Worm (Caenorhabditis elegans) whole organism, young adult: ENCODE data around the gene C10A4.6.

Source experiments
- B0336.3 ChIP-seq: fragments of 200-800 bp; sonication (Bioruptor generic); IDR thresholded peaks from 2 replicates; pipeline ENCODE4 v1.3.6; 2022; ENCODE audit warnings: missing genetic modification characterization, missing compliant biosample characterization
- C17E4.6 ChIP-seq: fragments of 200-800 bp; sonication (Bioruptor generic); IDR thresholded peaks from 2 replicates; pipeline ENCODE4 v1.3.6; 2022; ENCODE audit warnings: missing genetic modification reagents, missing genetic modification characterization, missing compliant biosample characterization
- F22D6.2 ChIP-seq: sonication (generic microtip); optimal IDR thresholded peaks from 2 replicates; lab custom pipeline; 2016; ENCODE audit warnings: mild to moderate bottlenecking, missing genetic modification characterization, missing compliant biosample characterization
- F39B2.1 ChIP-seq: fragments of 200-800 bp; sonication (Bioruptor generic); IDR thresholded peaks from 2 replicates; pipeline ENCODE4 v1.3.6; 2022; ENCODE audit warnings: missing genetic modification reagents, missing genetic modification characterization, missing compliant biosample characterization
- K12H6.12 ChIP-seq: fragments of 200-800 bp; sonication (Bioruptor generic); optimal IDR thresholded peaks from 2 replicates; lab custom pipeline; 2018; ENCODE audit warnings: mild to moderate bottlenecking, missing genetic modification characterization, missing compliant biosample characterization
- Y53F4B.3 ChIP-seq: fragments of 200-800 bp; sonication (Bioruptor generic); IDR thresholded peaks from 2 replicates; pipeline ENCODE4 v1.3.6; 2022; ENCODE audit warnings: missing genetic modification reagents, missing genetic modification characterization, missing compliant biosample characterization
- Y53G8AR.9 ChIP-seq: fragments of 200-800 bp; sonication (Bioruptor generic); conservative IDR thresholded peaks from 2 replicates; pipeline ENCODE4 v1.3.6; 2022; ENCODE audit warnings: missing genetic modification reagents, missing genetic modification characterization, missing compliant biosample characterization
- Y56A3A.18 ChIP-seq: fragments of 200-800 bp; sonication (Bioruptor generic); IDR thresholded peaks from 2 replicates; pipeline ENCODE4 v1.3.6; 2022; ENCODE audit warnings: missing genetic modification reagents, missing genetic modification characterization, missing compliant biosample characterization
- attf-5 ChIP-seq: fragments of 200-800 bp; sonication (Bioruptor generic); optimal IDR thresholded peaks from 2 replicates; lab custom pipeline; 2018; ENCODE audit warnings: mild to moderate bottlenecking, missing genetic modification characterization, missing compliant biosample characterization
- bed-2 ChIP-seq: fragments of 200-800 bp; sonication (Bioruptor generic); IDR thresholded peaks from 2 replicates; pipeline ENCODE4 v1.3.6; 2022; ENCODE audit warnings: missing genetic modification reagents, missing genetic modification characterization, missing compliant biosample characterization
- cebp-1 ChIP-seq, 2 experiments: fragments of 200-800 bp in 1 of 2; sonication (Bioruptor generic) in 1 of 2; sonication (generic microtip) in 1 of 2; IDR thresholded peaks in 1 of 2; optimal IDR thresholded peaks in 1 of 2; 2 replicates each; pipeline versions ENCODE4 v1.3.6 to Lab custom; 2017 to 2022; ENCODE audit warnings: missing compliant biosample characterization in 2 of 2, missing genetic modification characterization in 2 of 2, mild to moderate bottlenecking in 1 of 2, missing genetic modification reagents in 1 of 2, moderate library complexity in 1 of 2
- ceh-100 ChIP-seq: fragments of 200-800 bp; sonication (Bioruptor generic); IDR thresholded peaks from 2 replicates; pipeline ENCODE4 v1.3.6; 2022; ENCODE audit warnings: missing genetic modification reagents, missing genetic modification characterization, missing compliant biosample characterization
- ceh-58 ChIP-seq: fragments of 200-800 bp; sonication (Bioruptor generic); IDR thresholded peaks from 2 replicates; pipeline ENCODE4 v1.3.6; 2022; ENCODE audit warnings: missing genetic modification characterization, missing compliant biosample characterization
- chd-7 ChIP-seq: sonication (generic microtip); optimal IDR thresholded peaks from 2 replicates; lab custom pipeline; 2016; ENCODE audit warnings: mild to moderate bottlenecking, missing genetic modification characterization, moderate library complexity, missing compliant biosample characterization
- dox-1 ChIP-seq: fragments of 200-800 bp; sonication (Bioruptor generic); IDR thresholded peaks from 2 replicates; pipeline ENCODE4 v1.3.6; 2022; ENCODE audit warnings: missing genetic modification reagents, missing genetic modification characterization, missing compliant biosample characterization
- efl-1 ChIP-seq: fragments of 150-350 bp; optimal IDR thresholded peaks from 2 replicates; lab custom pipeline; 2014; ENCODE audit warnings: missing biosample characterization, missing genetic modification reagents, missing genetic modification characterization
- egl-44 ChIP-seq: fragments of 200-800 bp; sonication (Bioruptor generic); IDR thresholded peaks from 2 replicates; pipeline ENCODE4 v1.3.6; 2022; ENCODE audit warnings: missing genetic modification reagents, missing genetic modification characterization, missing compliant biosample characterization
- fkh-3 ChIP-seq: sonication (generic microtip); optimal IDR thresholded peaks from 2 replicates; lab custom pipeline; 2016; ENCODE audit warnings: mild to moderate bottlenecking, missing genetic modification characterization, missing compliant biosample characterization
- hmg-1.2 ChIP-seq: fragments of 200-800 bp; sonication (Bioruptor generic); IDR thresholded peaks from 2 replicates; pipeline ENCODE4 v1.3.6; 2022; ENCODE audit warnings: missing genetic modification reagents, missing genetic modification characterization, missing compliant biosample characterization
- lag-1 ChIP-seq: fragments of 200-800 bp; sonication (Bioruptor generic); IDR thresholded peaks from 2 replicates; pipeline ENCODE4 v1.3.6; 2022; ENCODE audit warnings: missing genetic modification reagents, missing genetic modification characterization, missing compliant biosample characterization
- let-526 ChIP-seq: fragments of 200-800 bp; sonication (Bioruptor generic); IDR thresholded peaks from 2 replicates; pipeline ENCODE4 v1.3.6; 2022; ENCODE audit warnings: missing genetic modification reagents, missing genetic modification characterization, missing compliant biosample characterization
- let-607 ChIP-seq, 2 experiments: fragments of 200-800 bp in 1 of 2; sonication (Bioruptor generic) in 1 of 2; sonication (generic microtip) in 1 of 2; optimal IDR thresholded peaks; 2 replicates each; lab custom pipeline; 2016 to 2018; ENCODE audit warnings: mild to moderate bottlenecking in 2 of 2, missing compliant biosample characterization in 2 of 2, missing genetic modification characterization in 2 of 2, moderate library complexity in 2 of 2, missing genotype in 1 of 2
- lsl-1 ChIP-seq: fragments of 200-800 bp; sonication (Bioruptor generic); optimal IDR thresholded peaks from 2 replicates; lab custom pipeline; 2018; ENCODE audit warnings: mild to moderate bottlenecking, missing genetic modification characterization, moderate library complexity, missing compliant biosample characterization
- madf-8 ChIP-seq: fragments of 200-800 bp; sonication (Bioruptor generic); conservative IDR thresholded peaks from 2 replicates; pipeline ENCODE4 v1.3.6; 2022; ENCODE audit warnings: missing genetic modification reagents, missing genetic modification characterization, missing compliant biosample characterization
- mcd-1 ChIP-seq: fragments of 200-800 bp; sonication (Bioruptor generic); IDR thresholded peaks from 2 replicates; pipeline ENCODE4 v1.3.6; 2022; ENCODE audit warnings: missing genetic modification reagents, missing genetic modification characterization, missing compliant biosample characterization
- nfya-1 ChIP-seq: sonication (generic microtip); optimal IDR thresholded peaks from 2 replicates; lab custom pipeline; 2017; ENCODE audit warnings: antibody characterized with exemption, missing compliant biosample characterization, missing genetic modification characterization, borderline replicate concordance; ENCODE audit not compliant: insufficient read depth
- rec-8 ChIP-seq, 2 experiments: sonication (generic microtip); optimal IDR thresholded peaks; 2 replicates each; lab custom pipeline; 2016; ENCODE audit warnings: mild to moderate bottlenecking in 2 of 2, missing genetic modification characterization in 2 of 2, missing genetic modification reagents in 2 of 2, missing genotype in 2 of 2, missing biosample characterization in 1 of 2, missing compliant biosample characterization in 1 of 2, moderate library complexity in 1 of 2
- repo-1 ChIP-seq: sonication (generic microtip); optimal IDR thresholded peaks from 2 replicates; lab custom pipeline; 2017; ENCODE audit warnings: mild to moderate bottlenecking, missing genetic modification characterization, missing compliant biosample characterization
- sdz-38 ChIP-seq: sonication (generic microtip); optimal IDR thresholded peaks from 2 replicates; lab custom pipeline; 2016; ENCODE audit warnings: missing genotype, missing genetic modification characterization, missing compliant biosample characterization
- snpc-1.3 ChIP-seq: sonication (generic microtip); optimal IDR thresholded peaks from 2 replicates; lab custom pipeline; 2017; ENCODE audit warnings: missing genetic modification characterization, mild to moderate bottlenecking, missing compliant biosample characterization, antibody characterized with exemption, moderate library complexity, missing genotype, missing genetic modification reagents; ENCODE audit not compliant: insufficient read depth
- xnd-1 ChIP-seq: sonication (generic microtip); optimal IDR thresholded peaks from 2 replicates; lab custom pipeline; 2016; ENCODE audit warnings: missing genotype, missing genetic modification reagents, missing genetic modification characterization, missing compliant biosample characterization
- ztf-28 ChIP-seq: fragments of 200-800 bp; sonication (Bioruptor generic); IDR thresholded peaks from 2 replicates; pipeline ENCODE4 v1.3.6; 2022; ENCODE audit warnings: missing genetic modification reagents, missing genetic modification characterization, missing compliant biosample characterization
- ztf-3 ChIP-seq: fragments of 200-800 bp; sonication (Bioruptor generic); optimal IDR thresholded peaks from 2 replicates; lab custom pipeline; 2018; ENCODE audit warnings: mild to moderate bottlenecking, missing genetic modification characterization, missing compliant biosample characterization

The C10A4.6 gene

DNA sequence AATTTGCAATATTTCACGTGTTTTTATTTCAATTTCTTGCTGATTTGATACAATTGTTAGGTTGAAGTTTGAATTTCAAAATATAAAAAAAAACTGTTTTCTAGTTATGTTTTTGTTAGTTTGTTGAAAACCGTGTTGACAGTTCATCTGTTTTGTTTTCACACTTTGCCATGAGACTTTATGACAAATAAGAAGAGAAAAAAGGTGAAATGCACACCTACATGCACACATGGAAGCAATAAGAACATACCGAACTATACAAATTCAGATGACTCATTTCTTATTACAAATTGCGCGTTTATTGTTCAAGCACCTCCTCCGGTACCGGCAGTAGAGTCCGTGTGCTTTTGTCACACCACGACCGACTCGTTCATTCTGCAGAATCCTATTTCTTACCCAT, 30.2 kb downstream of the C10A4.6 start, which contains the start of gene C10A4.9:
C10A4.9 (plus strand) TSS at position 301 of the 400 bp plus-strand sequence.
- TF ChIP-seq xnd-1 (tag; lab: Kevin White, UChicago) (no peak), ztf-3 (GFP tag; lab: Kevin White, UChicago) (no peak), fkh-3 (no peak), let-607 (tag; optimal IDR thresholded peaks at IDR 0.05; lab: Kevin White, UChicago) (no peak), rec-8 (tag; optimal IDR thresholded peaks at IDR 0.05; lab: Kevin White, UChicago) (no peak), let-526 (no peak), sdz-38 (no peak), ztf-28 (GFP tag; lab: Robert Waterston, UW) (no peak), Y53F4B.3 (GFP tag; lab: Robert Waterston, UW) (no peak), egl-44 (GFP tag; lab: Robert Waterston, UW) (no peak), snpc-1.3 (tag; lab: Kevin White, UChicago) (no peak), Y56A3A.18 (GFP tag; lab: Robert Waterston, UW) (no peak)

DNA sequence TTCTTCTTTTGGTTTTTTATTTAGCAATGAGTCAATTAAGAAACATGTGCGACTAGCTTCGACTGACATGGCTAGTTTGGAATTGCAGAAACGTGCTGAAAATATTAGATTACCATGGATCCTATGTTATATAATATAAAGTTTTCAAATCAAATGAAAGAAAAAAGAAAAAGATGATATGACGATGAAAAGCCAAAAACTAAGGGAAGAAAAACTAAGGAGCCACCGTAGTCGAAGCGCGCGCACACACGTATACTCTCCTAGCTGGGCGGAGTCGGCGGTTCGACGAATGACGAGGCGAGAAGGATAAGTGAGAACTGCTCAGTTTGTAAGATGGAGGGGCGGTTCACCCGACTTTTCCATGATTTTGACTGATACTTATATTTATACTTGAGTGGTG, 34.4 kb downstream of the C10A4.6 start, which contains the start of gene mnm-2:
mnm-2 (minus strand) TSS at position 101 of the 400 bp plus-strand sequence.
- TF ChIP-seq ceh-100 = no peak
- TF ChIP-seq F22D6.2 (tag; lab: Kevin White, UChicago) = no peak
- TF ChIP-seq, all 124 proteins: peak for 0

DNA sequence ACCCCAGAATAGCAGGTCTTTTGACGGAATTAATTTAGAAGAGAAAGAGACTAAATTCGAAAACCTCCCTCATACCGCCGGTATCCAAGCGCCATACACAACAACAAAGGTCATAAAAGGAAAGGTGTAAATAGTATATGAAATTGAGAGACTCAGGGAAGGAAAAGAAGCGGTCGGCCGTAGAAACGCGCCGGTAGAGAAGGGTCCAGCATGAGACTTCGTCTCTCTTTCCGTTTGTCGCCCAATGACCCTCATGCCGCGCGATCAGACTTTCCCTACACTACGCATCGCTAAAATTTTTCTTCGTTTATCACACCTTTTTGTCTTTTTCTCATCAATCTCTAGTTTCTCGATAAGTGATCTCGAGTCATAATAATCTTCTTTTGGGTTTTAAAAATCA, 40.1 kb downstream of the C10A4.6 start:
- TF ChIP-seq dox-1 (GFP tag; lab: Robert Waterston, UW) (no peak), madf-8 (GFP tag; lab: Robert Waterston, UW) (no peak), repo-1 (tag; lab: Kevin White, UChicago) (no peak), K12H6.12 (tag; lab: Kevin White, UChicago) (no peak), attf-5 (GFP tag; lab: Kevin White, UChicago) (no peak), efl-1 (GFP tag; lab: Kevin White, UChicago) (no peak), ztf-28 (GFP tag; lab: Robert Waterston, UW) (no peak), Y53G8AR.9 (GFP tag; lab: Robert Waterston, UW) (no peak), mcd-1 (no peak), nfya-1 (no peak), egl-44 (GFP tag; lab: Robert Waterston, UW) (no peak), cebp-1 (GFP tag; IDR thresholded peaks at IDR 0.05; lab: Robert Waterston, UW) (no peak), cebp-1 (tag; optimal IDR thresholded peaks at IDR 0.05; lab: Kevin White, UChicago) (no peak), B0336.3 (GFP tag; lab: Robert Waterston, UW) (no peak), F39B2.1 (no peak), bed-2 (no peak), hmg-1.2 (no peak; the same call in 1 of the 2 replicates), lsl-1 (GFP tag; lab: Kevin White, UChicago) (no peak)

DNA sequence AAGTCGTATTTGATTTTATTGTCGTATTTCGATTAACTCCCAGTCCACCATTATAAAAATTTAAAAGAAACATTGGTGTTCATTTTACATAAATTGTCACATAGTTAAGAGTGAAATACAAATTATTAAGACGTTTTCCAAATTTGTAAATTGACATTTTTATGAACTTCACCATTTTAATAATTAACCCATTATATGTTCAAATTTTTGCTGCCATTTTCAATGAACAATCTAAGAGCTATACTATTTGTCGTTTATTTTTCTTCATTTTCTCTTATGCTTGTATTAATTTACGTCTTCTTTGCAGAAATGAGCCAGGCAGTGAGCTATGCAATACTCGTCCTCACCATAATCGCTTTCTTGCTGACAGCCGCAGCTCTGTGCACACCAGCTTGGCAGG, 40.8 kb downstream of the C10A4.6 start, which contains the start of gene clc-2:
clc-2 (plus strand) TSS at position 301 of the 400 bp plus-strand sequence.
- TF ChIP-seq C17E4.6 (no peak), lag-1 (GFP tag; lab: Robert Waterston, UW) (no peak), chd-7 (tag; lab: Kevin White, UChicago) (no peak), ceh-58 (GFP tag; lab: Robert Waterston, UW) (no peak)
- TF ChIP-seq, all 124 proteins: peak for 0
